Fruit fly (Drosophila melanogaster): ENCODE results near the gene Tengl2.

- no peak for TF ChIP-seq Sry-δ (GFP tag; optimal IDR thresholded peaks at IDR 0.05)
- no peak for TF ChIP-seq bowl (GFP tag; IDR thresholded peaks at IDR 0.05)
- TF ChIP-seq jigr1 (GFP tag; IDR thresholded peaks at IDR 0.05) = no peak
- no peak for TF ChIP-seq CG7963 (GFP tag; IDR thresholded peaks at IDR 0.05; ENCODE audit: partially characterized antibody)
- TF ChIP-seq dati (GFP tag; IDR thresholded peaks at IDR 0.05) = no peak
- no peak for TF ChIP-seq Myb (GFP tag; optimal IDR thresholded peaks at IDR 0.05)
Measured at dm6 chr2L:2200136-2201036, 38.8 kb downstream of the Tengl2 start.
